Worm (Caenorhabditis elegans) whole organism, mixed stage, embryonic: ENCODE measurements around the gene lias-1.

Experiments
- M03D4.4 ChIP-seq: sonication (generic microtip); optimal IDR thresholded peaks from 2 replicates; lab custom pipeline; 2017; ENCODE audit warnings: mild to moderate bottlenecking, missing genetic modification characterization, missing compliant biosample characterization
- bed-3 ChIP-seq: fragments of 200-800 bp; sonication (Bioruptor generic); optimal IDR thresholded peaks from 3 replicates; lab custom pipeline; 2018; ENCODE audit warnings: mild to moderate bottlenecking, missing genetic modification characterization, moderate library complexity, missing compliant biosample characterization
- blmp-1 ChIP-seq: fragments of 150-350 bp; optimal IDR thresholded peaks from 2 replicates; lab custom pipeline; 2014; ENCODE audit warnings: missing biosample characterization, missing genetic modification characterization
- ceh-39 ChIP-seq: fragments of 150-350 bp; optimal IDR thresholded peaks from 2 replicates; lab custom pipeline; 2014; ENCODE audit warnings: missing biosample characterization, missing genetic modification characterization
- ces-1 ChIP-seq: fragments of 150-350 bp; optimal IDR thresholded peaks from 2 replicates; lab custom pipeline; 2014; ENCODE audit warnings: missing biosample characterization, missing genetic modification reagents, missing genetic modification characterization
- drap-1 ChIP-seq: fragments of 200-800 bp; sonication (Bioruptor generic); optimal IDR thresholded peaks from 3 replicates; lab custom pipeline; 2018; ENCODE audit warnings: mild to moderate bottlenecking, missing genetic modification characterization, missing compliant biosample characterization
- elt-1 ChIP-seq: sonication (generic microtip); optimal IDR thresholded peaks from 2 replicates; lab custom pipeline; 2017; ENCODE audit warnings: missing genetic modification characterization, mild to moderate bottlenecking, missing compliant biosample characterization, antibody characterized with exemption, moderate library complexity, borderline replicate concordance; ENCODE audit not compliant: insufficient read depth
- elt-3 ChIP-seq: fragments of 150-350 bp; optimal IDR thresholded peaks from 2 replicates; lab custom pipeline; 2014; ENCODE audit warnings: missing biosample characterization, missing genetic modification characterization
- flh-1 ChIP-seq: fragments of 200-800 bp; sonication (Bioruptor generic); optimal IDR thresholded peaks from 2 replicates; lab custom pipeline; 2018; ENCODE audit warnings: mild to moderate bottlenecking, missing genetic modification characterization, moderate library complexity, missing compliant biosample characterization
- ham-2 ChIP-seq: fragments of 200-800 bp; sonication (Bioruptor generic); optimal IDR thresholded peaks from 2 replicates; lab custom pipeline; 2018; ENCODE audit warnings: mild to moderate bottlenecking, missing genetic modification characterization, missing compliant biosample characterization
- hlh-1 ChIP-seq: fragments of 150-350 bp; optimal IDR thresholded peaks from 2 replicates; lab custom pipeline; 2014; ENCODE audit warnings: missing biosample characterization, missing genetic modification reagents, missing genetic modification characterization
- lin-13 ChIP-seq: fragments of 150-350 bp; optimal IDR thresholded peaks from 2 replicates; lab custom pipeline; 2014; ENCODE audit warnings: missing biosample characterization, missing genetic modification characterization
- lin-32 ChIP-seq: fragments of 200-800 bp; sonication (Bioruptor generic); optimal IDR thresholded peaks from 2 replicates; lab custom pipeline; 2018; ENCODE audit warnings: mild to moderate bottlenecking, missing genetic modification characterization, missing compliant biosample characterization
- lsy-2 ChIP-seq: fragments of 150-350 bp; optimal IDR thresholded peaks from 2 replicates; lab custom pipeline; 2014; ENCODE audit warnings: missing biosample characterization, missing genetic modification characterization
- mab-5 ChIP-seq: fragments of 150-350 bp; optimal IDR thresholded peaks from 2 replicates; lab custom pipeline; 2014; ENCODE audit warnings: missing biosample characterization, missing genetic modification characterization
- mep-1 ChIP-seq: fragments of 150-350 bp; optimal IDR thresholded peaks from 2 replicates; lab custom pipeline; 2017; ENCODE audit warnings: missing biosample characterization, missing genetic modification reagents, missing genetic modification characterization, inconsistent platforms
- nhr-12 ChIP-seq: fragments of 150-350 bp; optimal IDR thresholded peaks from 2 replicates; lab custom pipeline; 2014; ENCODE audit warnings: missing biosample characterization, missing genetic modification characterization
- nhr-2 ChIP-seq: fragments of 150-350 bp; optimal IDR thresholded peaks from 2 replicates; lab custom pipeline; 2014; ENCODE audit warnings: missing biosample characterization, missing genetic modification characterization
- nhr-237 ChIP-seq: fragments of 150-350 bp; optimal IDR thresholded peaks from 2 replicates; lab custom pipeline; 2014; ENCODE audit warnings: missing biosample characterization, missing genetic modification characterization
- nhr-28 ChIP-seq: fragments of 150-350 bp; optimal IDR thresholded peaks from 2 replicates; lab custom pipeline; 2014; ENCODE audit warnings: missing biosample characterization, missing genetic modification characterization
- nhr-76 ChIP-seq: sonication (generic microtip); optimal IDR thresholded peaks from 2 replicates; lab custom pipeline; 2017; ENCODE audit warnings: missing biosample characterization, missing genetic modification characterization
- pha-4 ChIP-seq: fragments of 150-350 bp; optimal IDR thresholded peaks from 2 replicates; lab custom pipeline; 2018; ENCODE audit warnings: missing biosample characterization, missing genetic modification reagents, missing genetic modification characterization
- sem-2 ChIP-seq: fragments of 200-800 bp; sonication (Bioruptor generic); optimal IDR thresholded peaks from 2 replicates; lab custom pipeline; 2018; ENCODE audit warnings: mild to moderate bottlenecking, missing genetic modification characterization, missing compliant biosample characterization
- snpc-4 ChIP-seq: fragments of 150-350 bp; optimal IDR thresholded peaks from 2 replicates; lab custom pipeline; 2014; ENCODE audit warnings: missing biosample characterization, missing genetic modification characterization
- sptf-1 ChIP-seq: sonication (generic microtip); optimal IDR thresholded peaks from 2 replicates; lab custom pipeline; 2017; ENCODE audit warnings: mild to moderate bottlenecking, missing genetic modification characterization, moderate library complexity, missing compliant biosample characterization
- tbx-8 ChIP-seq: fragments of 200-800 bp; sonication (Bioruptor generic); optimal IDR thresholded peaks from 2 replicates; lab custom pipeline; 2018; ENCODE audit warnings: mild to moderate bottlenecking, missing genetic modification characterization, moderate library complexity, missing compliant biosample characterization
- unc-120 ChIP-seq: sonication (generic microtip); optimal IDR thresholded peaks from 2 replicates; lab custom pipeline; 2017; ENCODE audit warnings: missing genetic modification characterization, missing compliant biosample characterization; ENCODE audit not compliant: poor library complexity, severe bottlenecking
- unc-39 ChIP-seq: fragments of 150-350 bp; optimal IDR thresholded peaks from 2 replicates; lab custom pipeline; 2014; ENCODE audit warnings: missing biosample characterization, missing genetic modification characterization
- unc-62 ChIP-seq: fragments of 150-350 bp; optimal IDR thresholded peaks from 2 replicates; lab custom pipeline; 2014; ENCODE audit warnings: missing biosample characterization, missing genetic modification reagents, missing genetic modification characterization
- zip-8 ChIP-seq: fragments of 150-350 bp; optimal IDR thresholded peaks from 2 replicates; lab custom pipeline; 2014; ENCODE audit warnings: missing biosample characterization, missing genetic modification characterization
- ztf-11 ChIP-seq: fragments of 150-350 bp; optimal IDR thresholded peaks from 2 replicates; lab custom pipeline; 2014; ENCODE audit warnings: missing biosample characterization, missing genetic modification characterization

lias-1 gene

DNA sequence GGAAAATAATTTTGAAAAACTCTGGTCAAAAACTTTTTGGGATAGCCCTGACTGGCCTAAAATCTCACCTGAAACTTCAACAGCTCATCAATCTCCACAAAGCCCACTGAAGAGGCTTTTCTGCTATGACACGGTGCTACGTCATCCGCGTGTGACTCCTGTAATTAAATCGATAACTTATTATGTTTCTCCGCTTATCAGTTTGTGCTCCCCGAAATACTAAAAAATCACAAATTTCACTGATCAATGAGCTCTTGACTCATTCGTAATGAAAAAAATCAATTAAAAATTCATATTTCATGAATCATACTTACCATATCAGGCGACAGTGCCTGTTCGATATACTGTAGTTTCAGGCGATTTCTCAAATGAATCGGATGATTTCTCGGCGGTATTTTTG lies 29.9 kb downstream of the lias-1 start:
- TF ChIP-seq ham-2 (GFP tag; lab: Kevin White, UChicago) (no peak), M03D4.4 (tag; lab: Kevin White, UChicago) (no peak), bed-3 (GFP tag; lab: Kevin White, UChicago) (no peak), nhr-76 (tag; lab: Kevin White, UChicago) (no peak), nhr-28 (tag; lab: Kevin White, UChicago) (no peak), ces-1 (GFP tag; lab: Kevin White, UChicago) (no peak), lin-32 (GFP tag; lab: Kevin White, UChicago) (no peak), hlh-1 (tag; lab: Kevin White, UChicago) (no peak), tbx-8 (GFP tag; lab: Kevin White, UChicago) (no peak), mep-1 (tag; lab: Kevin White, UChicago) (no peak)

DNA sequence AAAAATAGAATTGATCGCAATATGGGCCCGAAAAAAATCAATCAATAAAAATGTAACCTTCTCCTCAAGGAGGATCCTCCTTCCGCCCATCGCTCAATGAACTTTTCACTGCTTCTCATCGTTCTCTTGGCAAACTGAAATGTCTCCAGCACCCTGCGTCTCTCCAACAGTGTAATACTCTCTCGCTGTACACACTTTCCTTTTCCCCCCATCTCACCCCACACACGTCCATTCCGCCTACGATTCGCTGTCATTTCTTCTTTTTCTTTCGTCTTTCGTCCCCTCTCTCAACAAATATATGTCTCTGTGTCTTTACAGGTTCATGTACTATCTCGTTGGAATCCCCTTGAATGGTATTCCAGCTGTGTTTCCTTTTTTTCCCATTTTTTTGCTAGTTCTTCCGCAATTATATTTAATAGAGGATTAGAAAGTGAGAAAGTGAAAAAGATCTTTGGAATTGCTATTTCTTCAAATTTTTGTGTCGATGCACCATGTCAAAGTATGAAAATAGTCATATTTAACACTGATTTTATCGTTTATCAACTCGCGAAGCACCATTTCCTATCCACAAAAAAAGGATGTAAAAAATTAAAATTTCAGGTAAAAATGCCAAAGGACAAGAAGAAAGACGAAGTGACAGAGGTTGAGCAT lies 33.4 kb downstream of the lias-1 start, which contains the start of gene rsu-1:
Gene rsu-1, plus strand, starts transcription at position 601 of the 651 bp plus-strand sequence.
- TF ChIP-seq zip-8 (tag; lab: Kevin White, UChicago) (no peak), sptf-1 (tag; lab: Kevin White, UChicago) (no peak), ces-1 (GFP tag; lab: Kevin White, UChicago) (peak; percentile 18), flh-1 (GFP tag; lab: Kevin White, UChicago) (no peak), ztf-11 (tag; lab: Kevin White, UChicago) (no peak), mep-1 (tag; lab: Kevin White, UChicago) (peak; percentile 61), lsy-2 (tag; lab: Kevin White, UChicago) (peak; percentile 60), nhr-237 (peak; percentile 33), unc-62 (GFP tag; lab: Kevin White, UChicago) (peak; percentile 81), M03D4.4 (tag; lab: Kevin White, UChicago) (peak; percentile 42), unc-39 (no peak), pha-4 (peak; percentile 48), hlh-1 (tag; lab: Kevin White, UChicago) (peak; percentile 40), unc-120 (peak; percentile 89), bed-3 (GFP tag; lab: Kevin White, UChicago) (no peak), mab-5 (tag; lab: Kevin White, UChicago) (no peak), blmp-1 (tag; lab: Kevin White, UChicago) (peak; percentile 32)
- TF ChIP-seq, all 35 proteins: peak for 10

DNA sequence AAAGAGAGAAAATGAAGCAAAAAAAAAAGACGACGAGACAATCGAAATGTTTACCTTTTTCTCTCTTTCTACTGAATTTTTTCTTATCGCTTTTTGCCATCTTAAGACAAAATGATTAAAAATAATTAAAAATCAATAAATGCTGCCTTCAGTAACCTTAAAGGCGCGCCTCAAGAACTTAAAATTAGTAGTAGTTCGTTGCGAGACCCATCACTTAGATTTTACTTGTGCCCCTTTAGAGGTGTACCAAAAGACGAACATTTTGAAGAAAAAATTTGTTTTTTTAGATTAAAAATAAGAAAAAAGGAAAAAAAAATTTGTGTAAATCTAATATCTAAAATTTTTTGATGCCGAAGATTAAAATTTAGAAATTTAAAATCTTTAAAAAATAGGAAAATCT lies 33.9 kb downstream of the lias-1 start:
- TF ChIP-seq ceh-39 (tag; lab: Kevin White, UChicago) = no peak
- no peak for TF ChIP-seq snpc-4
- TF ChIP-seq sem-2 = no peak
- no peak for TF ChIP-seq ces-1 (GFP tag; lab: Kevin White, UChicago)
- no peak for TF ChIP-seq ztf-11 (tag; lab: Kevin White, UChicago)
- no peak for TF ChIP-seq mab-5 (tag; lab: Kevin White, UChicago)
- no peak for TF ChIP-seq unc-120
- TF ChIP-seq mep-1 (tag; lab: Kevin White, UChicago) = no peak
- no peak for TF ChIP-seq M03D4.4 (tag; lab: Kevin White, UChicago)
- no peak for TF ChIP-seq sptf-1 (tag; lab: Kevin White, UChicago)
- TF ChIP-seq unc-39 = no peak
- TF ChIP-seq lin-32 (GFP tag; lab: Kevin White, UChicago) = no peak
- TF ChIP-seq unc-62 (GFP tag; lab: Kevin White, UChicago) = no peak
- TF ChIP-seq nhr-12 = no peak
- TF ChIP-seq elt-1 (tag; lab: Kevin White, UChicago) = no peak
- TF ChIP-seq lin-13 (tag; lab: Kevin White, UChicago) = no peak
- TF ChIP-seq drap-1 (GFP tag; lab: Kevin White, UChicago) = no peak
- no peak for TF ChIP-seq elt-3 (tag; lab: Kevin White, UChicago)
- TF ChIP-seq bed-3 (GFP tag; lab: Kevin White, UChicago) = no peak

DNA sequence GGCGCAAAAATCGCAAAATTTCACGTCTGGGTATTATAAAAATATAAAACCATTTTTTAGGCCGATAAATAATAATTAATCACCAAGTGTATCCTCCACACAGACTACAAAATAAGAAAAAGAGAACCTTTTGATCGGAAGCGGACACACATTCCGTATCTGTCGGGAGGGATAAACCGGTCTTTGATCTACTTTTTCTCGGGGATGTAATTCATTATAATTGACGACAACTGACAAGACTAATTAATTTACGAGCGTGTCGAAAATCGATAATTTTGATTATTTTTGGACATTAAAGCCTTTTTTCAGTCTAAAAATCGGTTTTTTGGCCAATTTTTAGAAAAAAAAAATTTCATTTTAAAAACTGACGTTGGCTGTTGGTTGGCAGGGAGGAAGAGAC lies 34.5 kb downstream of the lias-1 start:
- TF ChIP-seq nhr-2 (tag; lab: Kevin White, UChicago) = no peak
- TF ChIP-seq tbx-8 (GFP tag; lab: Kevin White, UChicago) = peak; percentile 41
- TF ChIP-seq unc-62 (GFP tag; lab: Kevin White, UChicago) = peak; percentile 73
- no peak for TF ChIP-seq hlh-1 (tag; lab: Kevin White, UChicago)
- no peak for TF ChIP-seq zip-8 (tag; lab: Kevin White, UChicago)
